Fruit fly (Drosophila melanogaster) whole organism, prepupa: ENCODE results near the gene CG16965.

Experiments used
- Blimp-1 ChIP-seq: fragments of 200-800 bp; sonication (Bioruptor generic); optimal IDR thresholded peaks from 3 replicates; lab custom pipeline; 2017; ENCODE audit warnings: missing biosample characterization, missing genetic modification characterization, mild to moderate bottlenecking, moderate library complexity, missing genetic modification reagents
- CG10631 ChIP-seq: fragments of 200-800 bp; sonication (Bioruptor generic); optimal IDR thresholded peaks from 2 replicates; lab custom pipeline; 2016; ENCODE audit warnings: missing biosample characterization, missing genetic modification characterization
- CG11294 ChIP-seq: fragments of 200-800 bp; sonication (Bioruptor generic); IDR thresholded peaks from 2 replicates; pipeline ENCODE4 v1.3.6; 2022; ENCODE audit warnings: missing biosample characterization, missing genetic modification characterization
- CG11902 ChIP-seq: fragments of 200-800 bp; sonication (Bioruptor generic); optimal IDR thresholded peaks from 3 replicates; lab custom pipeline; 2016; ENCODE audit warnings: missing biosample characterization, missing genetic modification characterization
- CG15336 ChIP-seq: fragments of 200-800 bp; sonication (Bioruptor generic); IDR thresholded peaks from 2 replicates; pipeline ENCODE4 v1.3.6; 2022; ENCODE audit warnings: missing biosample characterization, missing genetic modification characterization
- CG16779 ChIP-seq: fragments of 200-800 bp; sonication (Bioruptor generic); optimal IDR thresholded peaks from 3 replicates; lab custom pipeline; 2017; ENCODE audit warnings: missing biosample characterization, mild to moderate bottlenecking, missing genetic modification characterization
- CG3032 ChIP-seq: fragments of 200-800 bp; optimal IDR thresholded peaks from 2 replicates; lab custom pipeline; 2019; ENCODE audit warnings: missing biosample characterization, mild to moderate bottlenecking, missing genetic modification characterization, moderate library complexity
- CG31627 ChIP-seq: fragments of 200-800 bp; sonication (Bioruptor generic); optimal IDR thresholded peaks from 3 replicates; lab custom pipeline; 2016; ENCODE audit warnings: missing biosample characterization, missing genetic modification characterization
- CG32006 ChIP-seq: fragments of 200-800 bp; sonication (Bioruptor generic); optimal IDR thresholded peaks from 3 replicates; lab custom pipeline; 2017; ENCODE audit warnings: missing biosample characterization, mild to moderate bottlenecking, missing genetic modification characterization
- CG34406 ChIP-seq: fragments of 200-800 bp; sonication (Bioruptor generic); optimal IDR thresholded peaks from 3 replicates; lab custom pipeline; 2016; ENCODE audit warnings: missing biosample characterization, missing genetic modification characterization
- CG4318 ChIP-seq: fragments of 200-800 bp; sonication (Bioruptor generic); optimal IDR thresholded peaks from 3 replicates; lab custom pipeline; 2017; ENCODE audit warnings: missing biosample characterization, mild to moderate bottlenecking, missing genetic modification characterization
- CG6163 ChIP-seq: fragments of 200-800 bp; sonication (Bioruptor generic); IDR thresholded peaks from 3 replicates; pipeline ENCODE4 v1.3.6; 2022; ENCODE audit warnings: missing biosample characterization, missing genetic modification characterization
- CG6276 ChIP-seq: fragments of 200-800 bp; sonication (Bioruptor generic); optimal IDR thresholded peaks from 2 replicates; lab custom pipeline; 2017; ENCODE audit warnings: missing biosample characterization, mild to moderate bottlenecking, missing genetic modification characterization
- CG6808 ChIP-seq: fragments of 200-800 bp; sonication (Bioruptor generic); optimal IDR thresholded peaks from 3 replicates; lab custom pipeline; 2017; ENCODE audit warnings: missing biosample characterization, missing genetic modification characterization, mild to moderate bottlenecking, moderate library complexity, missing genetic modification reagents
- CG6854 ChIP-seq: fragments of 200-800 bp; sonication (Bioruptor generic); optimal IDR thresholded peaks from 2 replicates; lab custom pipeline; 2017; ENCODE audit warnings: missing biosample characterization, mild to moderate bottlenecking, missing genetic modification characterization
- CG8119 ChIP-seq: fragments of 200-800 bp; sonication (Bioruptor generic); IDR thresholded peaks from 3 replicates; pipeline ENCODE4 v1.3.6; 2022; ENCODE audit warnings: missing biosample characterization, missing genetic modification characterization
- CG8319 ChIP-seq: fragments of 200-800 bp; sonication (Bioruptor generic); optimal IDR thresholded peaks from 3 replicates; lab custom pipeline; 2016; ENCODE audit warnings: missing biosample characterization, missing genetic modification characterization
- CG9139 ChIP-seq: fragments of 200-800 bp; sonication (Bioruptor generic); optimal IDR thresholded peaks from 3 replicates; lab custom pipeline; 2017; ENCODE audit warnings: missing biosample characterization, mild to moderate bottlenecking, missing genetic modification characterization
- Eip75B ChIP-seq: fragments of 200-800 bp; sonication (Bioruptor generic); optimal IDR thresholded peaks from 3 replicates; lab custom pipeline; 2016; ENCODE audit warnings: missing biosample characterization, missing genetic modification characterization
- Eip78C ChIP-seq: fragments of 200-800 bp; sonication (Bioruptor generic); peaks from one replicate; lab custom pipeline; 2016; ENCODE audit warnings: missing biosample characterization, missing genetic modification characterization
- Eip93F ChIP-seq: fragments of 200-800 bp; sonication (Bioruptor generic); optimal IDR thresholded peaks from 2 replicates; lab custom pipeline; 2016; ENCODE audit warnings: missing biosample characterization, mild to moderate bottlenecking, missing genetic modification characterization
- Ets21C ChIP-seq: fragments of 200-800 bp; sonication (Bioruptor generic); optimal IDR thresholded peaks from 3 replicates; lab custom pipeline; 2016; ENCODE audit warnings: missing biosample characterization, missing genetic modification characterization
- Ets96B ChIP-seq: fragments of 200-800 bp; optimal IDR thresholded peaks from 2 replicates; lab custom pipeline; 2019; ENCODE audit warnings: missing biosample characterization, mild to moderate bottlenecking, missing genetic modification characterization, moderate library complexity
- Gug ChIP-seq: fragments of 200-800 bp; sonication (Bioruptor generic); IDR thresholded peaks from 2 replicates; pipeline ENCODE4 v1.3.6; 2022; ENCODE audit warnings: missing biosample characterization, missing genetic modification characterization
- Hr38 ChIP-seq: sonication (Bioruptor generic); optimal IDR thresholded peaks from 2 replicates; lab custom pipeline; 2016; ENCODE audit warnings: missing biosample characterization, missing genetic modification characterization
- Hr39 ChIP-seq: fragments of 200-800 bp; sonication (Bioruptor generic); optimal IDR thresholded peaks from 2 replicates; lab custom pipeline; 2016; ENCODE audit warnings: missing biosample characterization, missing genetic modification characterization
- Hr4 ChIP-seq: fragments of 200-800 bp; sonication (Bioruptor generic); optimal IDR thresholded peaks from 3 replicates; lab custom pipeline; 2016; ENCODE audit warnings: missing biosample characterization, missing genetic modification characterization
- Lpt ChIP-seq: fragments of 200-800 bp; sonication (Bioruptor generic); optimal IDR thresholded peaks from 3 replicates; lab custom pipeline; 2016; ENCODE audit warnings: missing biosample characterization, missing genetic modification characterization
- Met ChIP-seq: fragments of 200-800 bp; sonication (Bioruptor generic); optimal IDR thresholded peaks from 3 replicates; lab custom pipeline; 2016; ENCODE audit warnings: missing biosample characterization, missing genetic modification characterization
- OdsH ChIP-seq: fragments of 200-800 bp; sonication (Bioruptor generic); optimal IDR thresholded peaks from 3 replicates; lab custom pipeline; 2016; ENCODE audit warnings: missing biosample characterization, missing genetic modification characterization
- Smox ChIP-seq: fragments of 200-800 bp; sonication (Bioruptor generic); optimal IDR thresholded peaks from 3 replicates; lab custom pipeline; 2016; ENCODE audit warnings: missing biosample characterization, missing genetic modification characterization
- Sox102F ChIP-seq: fragments of 200-800 bp; sonication (Bioruptor generic); optimal IDR thresholded peaks from 2 replicates; lab custom pipeline; 2016; ENCODE audit warnings: missing biosample characterization, mild to moderate bottlenecking, missing genetic modification characterization
- Sox14 ChIP-seq: fragments of 200-800 bp; sonication (Bioruptor generic); optimal IDR thresholded peaks from 3 replicates; lab custom pipeline; 2016; ENCODE audit warnings: missing biosample characterization, missing genetic modification characterization
- Sox15 ChIP-seq: fragments of 200-800 bp; sonication (Bioruptor generic); optimal IDR thresholded peaks from 3 replicates; lab custom pipeline; 2016; ENCODE audit warnings: missing biosample characterization, missing genetic modification characterization
- achi ChIP-seq: fragments of 200-800 bp; sonication (Bioruptor generic); optimal IDR thresholded peaks from 3 replicates; lab custom pipeline; 2016; ENCODE audit warnings: missing biosample characterization, missing genetic modification characterization
- acj6 ChIP-seq: fragments of 200-800 bp; sonication (Bioruptor generic); optimal IDR thresholded peaks from 3 replicates; lab custom pipeline; 2016; ENCODE audit warnings: missing biosample characterization, missing genetic modification characterization
- cyc ChIP-seq: fragments of 200-800 bp; sonication (Bioruptor generic); optimal IDR thresholded peaks from 3 replicates; lab custom pipeline; 2016; ENCODE audit warnings: missing biosample characterization, missing genetic modification characterization
- dac ChIP-seq: fragments of 200-800 bp; sonication (Bioruptor generic); optimal IDR thresholded peaks from 2 replicates; lab custom pipeline; 2017; ENCODE audit warnings: missing biosample characterization, mild to moderate bottlenecking, missing genetic modification characterization
- dsx ChIP-seq: fragments of 200-800 bp; optimal IDR thresholded peaks from 3 replicates; lab custom pipeline; 2019; ENCODE audit warnings: missing biosample characterization, mild to moderate bottlenecking, missing genetic modification characterization, moderate library complexity; ENCODE audit not compliant: poor library complexity, severe bottlenecking
- esn ChIP-seq: fragments of 200-800 bp; sonication (Bioruptor generic); optimal IDR thresholded peaks from 2 replicates; lab custom pipeline; 2016; ENCODE audit warnings: missing biosample characterization, mild to moderate bottlenecking, missing genetic modification characterization, moderate library complexity
- fd59A ChIP-seq: fragments of 200-800 bp; sonication (Bioruptor generic); optimal IDR thresholded peaks from 2 replicates; lab custom pipeline; 2017; ENCODE audit warnings: missing biosample characterization, mild to moderate bottlenecking, missing genetic modification characterization, missing genetic modification reagents
- fd85E ChIP-seq: fragments of 200-800 bp; sonication (Bioruptor generic); optimal IDR thresholded peaks from 3 replicates; lab custom pipeline; 2016; ENCODE audit warnings: missing biosample characterization, missing genetic modification characterization
- fkh ChIP-seq: fragments of 200-800 bp; sonication (Bioruptor generic); optimal IDR thresholded peaks from 3 replicates; lab custom pipeline; 2017; ENCODE audit warnings: missing biosample characterization, mild to moderate bottlenecking, missing genetic modification characterization, moderate library complexity
- lz ChIP-seq: fragments of 200-800 bp; sonication (Bioruptor generic); optimal IDR thresholded peaks from 3 replicates; lab custom pipeline; 2016; ENCODE audit warnings: missing biosample characterization, missing genetic modification characterization
- net ChIP-seq: fragments of 200-800 bp; sonication (Bioruptor generic); optimal IDR thresholded peaks from 3 replicates; lab custom pipeline; 2016; ENCODE audit warnings: missing biosample characterization, missing genetic modification characterization
- pdm3 ChIP-seq: fragments of 200-800 bp; sonication (Bioruptor generic); optimal IDR thresholded peaks from 3 replicates; lab custom pipeline; 2016; ENCODE audit warnings: missing biosample characterization, missing genetic modification characterization
- salr ChIP-seq, 2 experiments: fragments of 200-800 bp; sonication (Bioruptor generic); optimal IDR thresholded peaks; 3 replicates each; lab custom pipeline; 2016 to 2018; ENCODE audit warnings: missing biosample characterization in 2 of 2, missing genetic modification characterization in 2 of 2, mild to moderate bottlenecking in 1 of 2
- spab ChIP-seq: fragments of 200-800 bp; sonication (Bioruptor generic); optimal IDR thresholded peaks from 2 replicates; lab custom pipeline; 2017; ENCODE audit warnings: missing biosample characterization, mild to moderate bottlenecking, missing genetic modification characterization, missing genetic modification reagents
- ss ChIP-seq, 2 experiments: fragments of 200-800 bp; sonication (Bioruptor generic); optimal IDR thresholded peaks; 2 replicates in 1 of 2; 3 replicates in 1 of 2; lab custom pipeline; 2017 to 2018; ENCODE audit warnings: mild to moderate bottlenecking in 2 of 2, missing biosample characterization in 2 of 2, missing genetic modification characterization in 2 of 2, moderate library complexity in 1 of 2
- vri ChIP-seq: fragments of 200-800 bp; sonication (Bioruptor generic); optimal IDR thresholded peaks from 3 replicates; lab custom pipeline; 2016; ENCODE audit warnings: missing biosample characterization, mild to moderate bottlenecking, missing genetic modification characterization

The CG16965 gene

dm6 chr2L:11965610-11966594 is 15.5 kb upstream of the CG16965 start:
- TF ChIP-seq ss (GFP tag; optimal IDR thresholded peaks at IDR 0.05; lab: Kevin White, UChicago) (peak; percentile 1 to 50), Gug (GFP tag; lab: Robert Waterston, UW) (no peak), CG6854 (peak; percentile 9), salr (GFP tag; optimal IDR thresholded peaks at IDR 0.05; lab: Kevin White, UChicago) (peak in 1 of 2 experiments; percentile 5), achi (GFP tag; lab: Kevin White, UChicago) (peak; percentile 40), OdsH (peak; percentile 26), CG10631 (peak; percentile 74), CG3032 (tag; lab: Kevin White, UChicago) (peak; percentile 13), Ets21C (peak; percentile 37), pdm3 (GFP tag; lab: Kevin White, UChicago) (peak; percentile 15), Met (GFP tag; lab: Kevin White, UChicago) (peak; percentile 54), CG15336 (GFP tag; lab: Robert Waterston, UW) (no peak), CG34406 (GFP tag; lab: Kevin White, UChicago) (peak; percentile 26), Eip78C (GFP tag; lab: Kevin White, UChicago) (peak; percentile 83), Hr39 (GFP tag; lab: Kevin White, UChicago) (peak; percentile 58), Blimp-1 (peak; percentile 84), Hr38 (GFP tag; lab: Kevin White, UChicago) (no peak), acj6 (GFP tag; lab: Kevin White, UChicago) (peak; percentile 55), dsx (GFP tag; lab: Kevin White, UChicago) (no peak), Lpt (peak; percentile 24), net (no peak), fkh (GFP tag; lab: Kevin White, UChicago) (no peak), Hr4 (GFP tag; lab: Kevin White, UChicago) (peak; percentile 21), CG11294 (GFP tag; lab: Robert Waterston, UW) (no peak), CG11902 (GFP tag; lab: Kevin White, UChicago) (no peak), CG32006 (peak; percentile 48), CG4318 (GFP tag; lab: Kevin White, UChicago) (no peak), vri (GFP tag; lab: Kevin White, UChicago) (no peak), fd59A (GFP tag; lab: Kevin White, UChicago) (peak; percentile 67), CG6163 (GFP tag; lab: Robert Waterston, UW) (0 out of 3 replicates have a peak, but pooled peaks have one; percentile 36), Sox102F (GFP tag; lab: Kevin White, UChicago) (peak; percentile 27), CG8319 (GFP tag; lab: Kevin White, UChicago) (no peak), Eip93F (no peak), CG6808 (GFP tag; lab: Kevin White, UChicago) (peak; percentile 62), spab (GFP tag; lab: Kevin White, UChicago) (no peak), CG8119 (GFP tag; lab: Robert Waterston, UW) (no peak), dac (GFP tag; lab: Kevin White, UChicago) (no peak), CG16779 (tag; lab: Kevin White, UChicago) (no peak), Smox (GFP tag; lab: Kevin White, UChicago) (peak; percentile 48), esn (GFP tag; lab: Kevin White, UChicago) (peak; percentile 77), Ets96B (no peak), CG6276 (GFP tag; lab: Kevin White, UChicago) (peak; percentile 14), Sox15 (GFP tag; lab: Kevin White, UChicago) (no peak), lz (GFP tag; lab: Kevin White, UChicago) (peak; percentile 61), Eip75B (GFP tag; lab: Kevin White, UChicago) (peak; percentile 57), fd85E (GFP tag; lab: Kevin White, UChicago) (no peak), Sox14 (GFP tag; lab: Kevin White, UChicago) (peak; percentile 42), CG9139 (GFP tag; lab: Kevin White, UChicago) (no peak), cyc (GFP tag; lab: Kevin White, UChicago) (no peak), CG31627 (GFP tag; lab: Kevin White, UChicago) (peak; percentile 31)
